Worm (Caenorhabditis elegans) whole organism, L1 larva: Measurements from ENCODE around the gene Y41C4A.11.

ENCODE experiments used
- C16A3.4 ChIP-seq: fragments of 150-350 bp; optimal IDR thresholded peaks from 2 replicates; lab custom pipeline; 2014; ENCODE audit warnings: missing biosample characterization, missing genetic modification characterization
- C34B4.2 ChIP-seq: sonication (generic microtip); optimal IDR thresholded peaks from 2 replicates; lab custom pipeline; 2017; ENCODE audit warnings: mild to moderate bottlenecking, missing genetic modification characterization, missing compliant biosample characterization
- Y116A8C.19 ChIP-seq: sonication (generic microtip); optimal IDR thresholded peaks from 2 replicates; lab custom pipeline; 2016; ENCODE audit warnings: missing compliant biosample characterization, missing genetic modification characterization, borderline replicate concordance
- alr-1 ChIP-seq: fragments of 200-800 bp; sonication (Bioruptor generic); optimal IDR thresholded peaks from 2 replicates; lab custom pipeline; 2018; ENCODE audit warnings: borderline replicate concordance, mild to moderate bottlenecking, missing genetic modification characterization, missing compliant biosample characterization
- aly-2 ChIP-seq: fragments of 150-350 bp; optimal IDR thresholded peaks from 2 replicates; lab custom pipeline; 2014; ENCODE audit warnings: missing biosample characterization, missing genetic modification characterization
- ama-1 ChIP-seq: fragments of 150-350 bp; optimal IDR thresholded peaks from 2 replicates; lab custom pipeline; 2014
- blmp-1 ChIP-seq: fragments of 150-350 bp; optimal IDR thresholded peaks from 2 replicates; lab custom pipeline; 2014; ENCODE audit warnings: missing biosample characterization, missing genetic modification characterization
- ceh-8 ChIP-seq: fragments of 200-800 bp; sonication (Bioruptor generic); optimal IDR thresholded peaks from 2 replicates; lab custom pipeline; 2018; ENCODE audit warnings: mild to moderate bottlenecking, missing genetic modification characterization, moderate library complexity, missing compliant biosample characterization
- ceh-82 ChIP-seq, 3 experiments: fragments of 150-350 bp in 1 of 3; sonication (generic microtip) in 2 of 3; optimal IDR thresholded peaks; 2 replicates each; lab custom pipeline; 2014 to 2017; ENCODE audit warnings: missing biosample characterization in 3 of 3, missing genetic modification characterization in 3 of 3
- ceh-88 ChIP-seq: fragments of 200-800 bp; sonication (Bioruptor generic); IDR thresholded peaks from 2 replicates; pipeline ENCODE4 v1.3.6; 2022; ENCODE audit warnings: missing genetic modification characterization, missing compliant biosample characterization
- ceh-90 ChIP-seq: sonication (generic microtip); optimal IDR thresholded peaks from 2 replicates; lab custom pipeline; 2016; ENCODE audit warnings: missing genetic modification characterization, missing compliant biosample characterization
- ces-1 ChIP-seq: fragments of 150-350 bp; optimal IDR thresholded peaks from 2 replicates; lab custom pipeline; 2014; ENCODE audit warnings: missing biosample characterization, missing genetic modification reagents, missing genetic modification characterization
- efl-1 ChIP-seq, 4 experiments: fragments of 150-350 bp; optimal IDR thresholded peaks in 3 of 4; peaks in 1 of 4; 1 replicate in 1 of 4; 2 replicates in 3 of 4; lab custom pipeline; 2014; ENCODE audit warnings: missing biosample characterization in 2 of 4, missing genetic modification characterization in 2 of 4, missing genetic modification reagents in 2 of 4
- egl-27 ChIP-seq, 2 experiments: fragments of 150-350 bp in 1 of 2; sonication (generic microtip); optimal IDR thresholded peaks; 3 replicates each; lab custom pipeline; 2017 to 2018; ENCODE audit warnings: missing biosample characterization in 2 of 2, missing genetic modification characterization in 2 of 2, missing genetic modification reagents in 2 of 2
- fkh-10 ChIP-seq: sonication (generic microtip); optimal IDR thresholded peaks from 2 replicates; lab custom pipeline; 2017; ENCODE audit warnings: missing biosample characterization, missing genetic modification reagents, missing genetic modification characterization
- fkh-8 ChIP-seq: sonication (generic microtip); optimal IDR thresholded peaks from 2 replicates; lab custom pipeline; 2016; ENCODE audit warnings: mild to moderate bottlenecking, missing genetic modification characterization, missing compliant biosample characterization
- grh-1 ChIP-seq: fragments of 200-800 bp; sonication (Bioruptor generic); IDR thresholded peaks from 2 replicates; pipeline ENCODE4 v1.3.6; 2022; ENCODE audit warnings: missing genetic modification reagents, missing genetic modification characterization, missing compliant biosample characterization
- hlh-17 ChIP-seq: fragments of 200-800 bp; sonication (Bioruptor generic); optimal IDR thresholded peaks from 2 replicates; lab custom pipeline; 2018; ENCODE audit warnings: missing genetic modification characterization, mild to moderate bottlenecking, missing compliant biosample characterization, moderate library complexity, borderline replicate concordance
- hlh-4 ChIP-seq: sonication (generic microtip); optimal IDR thresholded peaks from 2 replicates; lab custom pipeline; 2016; ENCODE audit warnings: mild to moderate bottlenecking, missing genetic modification characterization, missing compliant biosample characterization
- hpl-2 ChIP-seq: fragments of 150-350 bp; optimal IDR thresholded peaks from 2 replicates; lab custom pipeline; 2014; ENCODE audit warnings: missing biosample characterization, missing genetic modification reagents, missing genetic modification characterization
- irx-1 ChIP-seq: sonication (generic microtip); optimal IDR thresholded peaks from 2 replicates; lab custom pipeline; 2016; ENCODE audit warnings: missing genetic modification characterization, missing compliant biosample characterization
- jun-1 ChIP-seq: fragments of 150-350 bp; optimal IDR thresholded peaks from 2 replicates; lab custom pipeline; 2014; ENCODE audit warnings: missing biosample characterization, missing genetic modification reagents, missing genetic modification characterization
- lin-13 ChIP-seq: fragments of 150-350 bp; optimal IDR thresholded peaks from 2 replicates; lab custom pipeline; 2014; ENCODE audit warnings: missing biosample characterization, missing genetic modification reagents, missing genetic modification characterization
- lin-14 ChIP-seq: fragments of 200-800 bp; sonication (Bioruptor generic); optimal IDR thresholded peaks from 2 replicates; lab custom pipeline; 2018; ENCODE audit warnings: mild to moderate bottlenecking, missing genetic modification characterization, moderate library complexity, missing compliant biosample characterization
- lin-39 ChIP-seq: fragments of 150-350 bp; optimal IDR thresholded peaks from 2 replicates; lab custom pipeline; 2014; ENCODE audit warnings: missing biosample characterization, missing genetic modification reagents, missing genetic modification characterization
- mdl-1 ChIP-seq, 2 experiments: fragments of 150-350 bp; optimal IDR thresholded peaks; 2 replicates each; lab custom pipeline; 2014 to 2017; ENCODE audit warnings: missing biosample characterization in 2 of 2, missing genetic modification characterization in 2 of 2, inconsistent platforms in 1 of 2
- mep-1 ChIP-seq: fragments of 150-350 bp; optimal IDR thresholded peaks from 2 replicates; lab custom pipeline; 2014; ENCODE audit warnings: missing biosample characterization, missing genetic modification characterization
- nhr-12 ChIP-seq: sonication (generic microtip); optimal IDR thresholded peaks from 2 replicates; lab custom pipeline; 2017; ENCODE audit warnings: missing biosample characterization, missing genetic modification characterization
- nhr-237 ChIP-seq: fragments of 150-350 bp; optimal IDR thresholded peaks from 2 replicates; lab custom pipeline; 2014; ENCODE audit warnings: missing biosample characterization, missing genetic modification characterization
- nhr-47 ChIP-seq: sonication (generic microtip); optimal IDR thresholded peaks from 2 replicates; lab custom pipeline; 2016; ENCODE audit warnings: mild to moderate bottlenecking, missing genetic modification characterization, moderate library complexity, missing compliant biosample characterization
- nhr-71 ChIP-seq: sonication (generic microtip); optimal IDR thresholded peaks from 2 replicates; lab custom pipeline; 2016; ENCODE audit warnings: mild to moderate bottlenecking, missing genetic modification characterization, moderate library complexity, missing compliant biosample characterization
- nhr-84 ChIP-seq: sonication (generic microtip); optimal IDR thresholded peaks from 2 replicates; lab custom pipeline; 2017; ENCODE audit warnings: missing biosample characterization, missing genetic modification characterization
- nhr-85 ChIP-seq: sonication (generic microtip); peaks from one replicate; lab custom pipeline; 2016; ENCODE audit warnings: missing genetic modification characterization, inconsistent platforms, missing compliant biosample characterization
- nhr-90 ChIP-seq: sonication (generic microtip); optimal IDR thresholded peaks from 2 replicates; lab custom pipeline; 2016; ENCODE audit warnings: mild to moderate bottlenecking, missing genetic modification characterization, missing compliant biosample characterization; ENCODE audit not compliant: poor library complexity
- pqm-1 ChIP-seq: sonication (generic microtip); optimal IDR thresholded peaks from 3 replicates; lab custom pipeline; 2017; ENCODE audit warnings: missing biosample characterization, missing genetic modification characterization
- skn-1 ChIP-seq: fragments of 150-350 bp; optimal IDR thresholded peaks from 2 replicates; lab custom pipeline; 2014; ENCODE audit warnings: missing biosample characterization, missing genetic modification characterization
- snpc-4 ChIP-seq: fragments of 150-350 bp; optimal IDR thresholded peaks from 2 replicates; lab custom pipeline; 2014; ENCODE audit warnings: missing biosample characterization, missing genetic modification characterization
- sox-4 ChIP-seq: sonication (generic microtip); optimal IDR thresholded peaks from 2 replicates; lab custom pipeline; 2016; ENCODE audit warnings: missing genetic modification characterization, missing compliant biosample characterization
- sptf-1 ChIP-seq: fragments of 150-350 bp; optimal IDR thresholded peaks from 2 replicates; lab custom pipeline; 2014; ENCODE audit warnings: missing biosample characterization, missing genetic modification characterization
- sup-37 ChIP-seq: fragments of 200-800 bp; sonication (Bioruptor generic); optimal IDR thresholded peaks from 2 replicates; lab custom pipeline; 2018; ENCODE audit warnings: mild to moderate bottlenecking, missing genetic modification characterization, missing compliant biosample characterization
- swsn-7 ChIP-seq: sonication (generic microtip); optimal IDR thresholded peaks from 2 replicates; lab custom pipeline; 2016; ENCODE audit warnings: missing genetic modification characterization, missing compliant biosample characterization
- tbx-2 ChIP-seq: sonication (generic microtip); optimal IDR thresholded peaks from 2 replicates; lab custom pipeline; 2016; ENCODE audit warnings: missing genetic modification characterization, missing compliant biosample characterization
- unc-130 ChIP-seq: fragments of 150-350 bp; optimal IDR thresholded peaks from 2 replicates; lab custom pipeline; 2017; ENCODE audit warnings: missing biosample characterization, missing genetic modification characterization, inconsistent platforms
- unc-86 ChIP-seq: sonication (generic microtip); optimal IDR thresholded peaks from 2 replicates; lab custom pipeline; 2016; ENCODE audit warnings: missing genetic modification characterization, missing compliant biosample characterization
- xbp-1 ChIP-seq: sonication (generic microtip); optimal IDR thresholded peaks from 2 replicates; lab custom pipeline; 2016; ENCODE audit warnings: missing genetic modification characterization, missing compliant biosample characterization
- ztf-11 ChIP-seq, 2 experiments: sonication (generic microtip); optimal IDR thresholded peaks; 2 replicates each; lab custom pipeline; 2016 to 2017; ENCODE audit warnings: missing genetic modification characterization in 2 of 2, missing biosample characterization in 1 of 2, missing compliant biosample characterization in 1 of 2

Y41C4A.11 gene

DNA sequence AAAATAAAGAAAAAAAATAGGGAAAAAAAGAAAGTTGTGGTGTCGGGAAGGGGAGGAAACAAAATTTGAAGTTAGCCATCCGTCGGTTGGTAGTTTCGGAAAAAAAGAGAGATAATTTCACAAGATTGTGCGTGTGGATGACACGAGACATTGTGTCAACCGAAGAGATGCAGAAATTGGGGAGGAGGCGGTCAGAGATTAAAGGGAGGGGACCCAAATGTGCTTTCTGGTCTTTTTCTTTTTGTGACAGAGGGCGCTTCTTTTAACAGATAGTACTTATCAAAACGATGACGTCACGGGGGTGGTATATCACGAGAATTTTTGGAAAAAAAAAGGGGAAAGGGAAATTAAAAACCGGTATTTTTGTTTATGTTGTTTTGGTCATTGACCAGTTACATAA, 18.8 kb downstream of the Y41C4A.11 start (continued):
- TF ChIP-seq ztf-11 (tag; optimal IDR thresholded peaks at IDR 0.05; lab: Kevin White, UChicago) (no peak), pqm-1 (no peak), lin-14 (GFP tag; lab: Kevin White, UChicago) (peak; percentile 87), Y116A8C.19 (tag; lab: Kevin White, UChicago) (no peak), C34B4.2 (tag; lab: Kevin White, UChicago) (no peak), mep-1 (tag; lab: Kevin White, UChicago) (no peak), swsn-7 (tag; lab: Kevin White, UChicago) (peak; percentile 35), nhr-47 (tag; lab: Kevin White, UChicago) (peak; percentile 38), hlh-17 (no peak), lin-39 (no peak), fkh-10 (GFP tag; lab: Kevin White, UChicago) (no peak), egl-27 (tag; optimal IDR thresholded peaks at IDR 0.05; lab: Kevin White, UChicago) (no peak), hlh-4 (tag; lab: Kevin White, UChicago) (no peak), skn-1 (tag; lab: Kevin White, UChicago) (peak; percentile 14), unc-86 (tag; lab: Kevin White, UChicago) (no peak), nhr-237 (tag; lab: Kevin White, UChicago) (no peak), aly-2 (tag; lab: Kevin White, UChicago) (no peak), nhr-84 (tag; lab: Kevin White, UChicago) (no peak), tbx-2 (tag; lab: Kevin White, UChicago) (peak; percentile 50), sox-4 (tag; lab: Kevin White, UChicago) (no peak), nhr-71 (tag; lab: Kevin White, UChicago) (peak; percentile 80), fkh-8 (tag; lab: Kevin White, UChicago) (no peak), ceh-88 (no peak), ceh-90 (tag; lab: Kevin White, UChicago) (no peak), nhr-90 (tag; lab: Kevin White, UChicago) (peak; percentile 8), ceh-82 (tag; optimal IDR thresholded peaks at IDR 0.05; lab: Kevin White, UChicago) (peak in 2 of 3 experiments; percentile 13 to 46), ceh-8 (GFP tag; lab: Kevin White, UChicago) (no peak), sptf-1 (tag; lab: Kevin White, UChicago) (no peak), blmp-1 (tag; lab: Kevin White, UChicago) (peak; percentile 84), C16A3.4 (tag; lab: Kevin White, UChicago) (peak; percentile 29), jun-1 (tag; lab: Kevin White, UChicago) (no peak), ces-1 (GFP tag; lab: Kevin White, UChicago) (no peak), ama-1 (no peak), unc-130 (tag; lab: Kevin White, UChicago) (peak; percentile 25), alr-1 (tag; lab: Kevin White, UChicago) (no peak), grh-1 (GFP tag; lab: Robert Waterston, UW) (peak; percentile 76), nhr-85 (peak; percentile 85), nhr-12 (no peak), mdl-1 (tag; optimal IDR thresholded peaks at IDR 0.05; lab: Kevin White, UChicago) (peak in 1 of 2 experiments; percentile 11), lin-13 (GFP tag; lab: Kevin White, UChicago) (no peak), hpl-2 (GFP tag; lab: Kevin White, UChicago) (no peak), sup-37 (GFP tag; lab: Kevin White, UChicago) (no peak)

DNA sequence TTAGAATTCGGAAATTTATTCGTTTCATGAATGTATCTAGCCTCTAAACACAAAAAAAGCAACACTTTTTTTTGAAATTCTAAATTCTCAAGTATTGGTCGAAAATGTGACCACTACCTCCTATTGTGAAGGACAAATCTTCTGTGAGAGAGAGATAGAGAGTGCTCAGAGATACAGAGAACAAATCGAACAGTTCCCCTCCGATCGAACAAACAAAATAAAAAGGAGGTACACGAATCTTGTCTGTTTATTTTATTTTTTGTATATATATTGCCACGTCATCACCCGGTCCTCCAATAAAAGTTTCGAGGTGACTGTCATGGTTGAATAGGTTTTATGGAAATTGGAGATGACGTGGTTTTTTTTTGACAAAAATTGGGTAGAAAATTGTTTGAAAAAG, 21.2 kb downstream of the Y41C4A.11 start:
- TF ChIP-seq jun-1 (tag; lab: Kevin White, UChicago) = no peak
- TF ChIP-seq unc-130 (tag; lab: Kevin White, UChicago) = no peak
- TF ChIP-seq efl-1 (optimal IDR thresholded peaks at IDR 0.05; lab: Kevin White, UChicago) = no peak
- no peak for TF ChIP-seq efl-1 (GFP tag; optimal IDR thresholded peaks at IDR 0.05 in 1 of 2; lab: Kevin White, UChicago)
- TF ChIP-seq irx-1 (tag; lab: Kevin White, UChicago) = no peak
- no peak for TF ChIP-seq sox-4 (tag; lab: Kevin White, UChicago)
- peak; percentile 13 for TF ChIP-seq blmp-1 (tag; lab: Kevin White, UChicago)
- TF ChIP-seq mdl-1 (tag; optimal IDR thresholded peaks at IDR 0.05; lab: Kevin White, UChicago) = no peak
- no peak for TF ChIP-seq mep-1 (tag; lab: Kevin White, UChicago)
- TF ChIP-seq xbp-1 (tag; lab: Kevin White, UChicago) = peak; percentile 4
- TF ChIP-seq lin-14 (GFP tag; lab: Kevin White, UChicago) = peak; percentile 43
- TF ChIP-seq snpc-4 (tag; lab: Kevin White, UChicago) = no peak
